Worm (Caenorhabditis elegans): ENCODE data around the gene enu-3.1.

DNA sequence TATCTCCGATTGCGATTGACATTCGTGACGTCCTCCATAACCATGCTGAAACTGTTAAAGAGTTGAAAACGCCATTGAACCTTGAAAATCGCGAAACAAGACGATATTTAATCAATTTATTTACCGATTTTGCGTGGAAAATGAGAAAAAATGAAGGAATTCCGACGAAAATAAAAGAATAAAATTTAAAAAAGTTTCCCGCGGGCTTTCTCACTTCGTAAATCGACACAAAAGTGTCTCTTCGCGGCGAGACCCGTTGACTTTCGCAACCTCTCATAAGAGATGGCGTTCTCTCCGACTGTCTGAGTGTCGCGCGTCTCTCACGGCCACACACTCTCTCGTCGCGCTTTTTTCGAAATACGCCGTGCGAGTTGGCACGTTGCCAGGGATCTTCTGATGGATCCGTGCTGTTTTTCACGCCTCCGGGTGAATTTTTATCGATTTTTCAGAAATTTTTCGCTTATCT, 28.8 kb upstream of the enu-3.1 start, which contains the start of gene hat-1:
- TF ChIP-seq pax-1 (tag; optimal IDR thresholded peaks at IDR 0.05) (peak; percentile 75), ceh-9 (tag; optimal IDR thresholded peaks at IDR 0.05) (no peak), zip-5 (tag; optimal IDR thresholded peaks at IDR 0.05) (no peak), ref-2 (tag; optimal IDR thresholded peaks at IDR 0.05) (no peak), nhr-11 (tag; optimal IDR thresholded peaks at IDR 0.05) (no peak), C38D4.7 (GFP tag; optimal IDR thresholded peaks at IDR 0.05) (no peak), ceh-48 (tag; optimal IDR thresholded peaks at IDR 0.05) (no peak), pha-4 (tag; optimal IDR thresholded peaks at IDR 0.05) (no peak), pha-2 (tag; optimal IDR thresholded peaks at IDR 0.05) (no peak), ceh-19 (GFP tag; optimal IDR thresholded peaks at IDR 0.05) (no peak), unc-55 (GFP tag; optimal IDR thresholded peaks at IDR 0.05) (peak; percentile 55), dmd-4 (tag; optimal IDR thresholded peaks at IDR 0.05; ENCODE audit: borderline replicate concordance) (no peak)
